Worm (Caenorhabditis elegans) whole organism, L1 larva: Measurements from ENCODE around the gene Y44A6C.2.

Experiments
- C16A3.4 ChIP-seq: fragments of 150-350 bp; optimal IDR thresholded peaks from 2 replicates; lab custom pipeline; 2014; ENCODE audit warnings: missing biosample characterization, missing genetic modification characterization
- C34B4.2 ChIP-seq: sonication (generic microtip); optimal IDR thresholded peaks from 2 replicates; lab custom pipeline; 2017; ENCODE audit warnings: mild to moderate bottlenecking, missing genetic modification characterization, missing compliant biosample characterization
- F16B12.6 ChIP-seq: fragments of 150-350 bp; optimal IDR thresholded peaks from 2 replicates; lab custom pipeline; 2014; ENCODE audit warnings: missing biosample characterization, missing genetic modification characterization
- aly-2 ChIP-seq: fragments of 150-350 bp; optimal IDR thresholded peaks from 2 replicates; lab custom pipeline; 2014; ENCODE audit warnings: missing biosample characterization, missing genetic modification characterization
- ama-1 ChIP-seq: fragments of 150-350 bp; optimal IDR thresholded peaks from 2 replicates; lab custom pipeline; 2014
- ceh-63 ChIP-seq: fragments of 200-800 bp; sonication (Bioruptor generic); optimal IDR thresholded peaks from 2 replicates; lab custom pipeline; 2018; ENCODE audit warnings: mild to moderate bottlenecking, missing genetic modification characterization, missing compliant biosample characterization
- ceh-82 ChIP-seq, 3 experiments: fragments of 150-350 bp in 1 of 3; sonication (generic microtip) in 2 of 3; optimal IDR thresholded peaks; 2 replicates each; lab custom pipeline; 2014 to 2017; ENCODE audit warnings: missing biosample characterization in 3 of 3, missing genetic modification characterization in 3 of 3
- ceh-88 ChIP-seq: fragments of 200-800 bp; sonication (Bioruptor generic); IDR thresholded peaks from 2 replicates; pipeline ENCODE4 v1.3.6; 2022; ENCODE audit warnings: missing genetic modification characterization, missing compliant biosample characterization
- ceh-90 ChIP-seq: sonication (generic microtip); optimal IDR thresholded peaks from 2 replicates; lab custom pipeline; 2016; ENCODE audit warnings: missing genetic modification characterization, missing compliant biosample characterization
- ces-1 ChIP-seq: fragments of 150-350 bp; optimal IDR thresholded peaks from 2 replicates; lab custom pipeline; 2014; ENCODE audit warnings: missing biosample characterization, missing genetic modification reagents, missing genetic modification characterization
- dpl-1 ChIP-seq, 3 experiments: fragments of 150-350 bp in 2 of 3; sonication (generic microtip) in 1 of 3; optimal IDR thresholded peaks; 2 replicates each; lab custom pipeline; 2014 to 2017; ENCODE audit warnings: missing biosample characterization in 3 of 3, missing genetic modification characterization in 3 of 3, missing genetic modification reagents in 3 of 3
- efl-3 ChIP-seq: fragments of 200-800 bp; sonication (Bioruptor generic); optimal IDR thresholded peaks from 2 replicates; lab custom pipeline; 2018; ENCODE audit warnings: mild to moderate bottlenecking, missing genetic modification characterization, missing compliant biosample characterization
- egl-13 ChIP-seq: sonication (generic microtip); optimal IDR thresholded peaks from 2 replicates; lab custom pipeline; 2016; ENCODE audit warnings: missing genotype, missing genetic modification reagents, missing genetic modification characterization, missing compliant biosample characterization
- egl-27 ChIP-seq, 2 experiments: fragments of 150-350 bp in 1 of 2; sonication (generic microtip); optimal IDR thresholded peaks; 3 replicates each; lab custom pipeline; 2017 to 2018; ENCODE audit warnings: missing biosample characterization in 2 of 2, missing genetic modification characterization in 2 of 2, missing genetic modification reagents in 2 of 2
- elt-2 ChIP-seq: sonication (generic microtip); optimal IDR thresholded peaks from 2 replicates; lab custom pipeline; 2016; ENCODE audit warnings: missing genetic modification characterization, mild to moderate bottlenecking, inconsistent platforms, missing compliant biosample characterization, missing genetic modification reagents
- elt-3 ChIP-seq, 6 experiments: fragments of 150-350 bp in 1 of 6; sonication (generic microtip); optimal IDR thresholded peaks; 2 replicates each; lab custom pipeline; 2017 to 2018; ENCODE audit warnings: missing biosample characterization in 6 of 6, missing genetic modification characterization in 6 of 6, inconsistent platforms in 1 of 6
- ets-5 ChIP-seq: fragments of 200-800 bp; sonication (Bioruptor generic); IDR thresholded peaks from 2 replicates; pipeline ENCODE4 v1.3.6; 2022; ENCODE audit warnings: missing genetic modification characterization, missing compliant biosample characterization
- fkh-8 ChIP-seq: sonication (generic microtip); optimal IDR thresholded peaks from 2 replicates; lab custom pipeline; 2016; ENCODE audit warnings: mild to moderate bottlenecking, missing genetic modification characterization, missing compliant biosample characterization
- grh-1 ChIP-seq: fragments of 200-800 bp; sonication (Bioruptor generic); IDR thresholded peaks from 2 replicates; pipeline ENCODE4 v1.3.6; 2022; ENCODE audit warnings: missing genetic modification reagents, missing genetic modification characterization, missing compliant biosample characterization
- hlh-4 ChIP-seq: sonication (generic microtip); optimal IDR thresholded peaks from 2 replicates; lab custom pipeline; 2016; ENCODE audit warnings: mild to moderate bottlenecking, missing genetic modification characterization, missing compliant biosample characterization
- hpl-2 ChIP-seq: fragments of 150-350 bp; optimal IDR thresholded peaks from 2 replicates; lab custom pipeline; 2014; ENCODE audit warnings: missing biosample characterization, missing genetic modification reagents, missing genetic modification characterization
- irx-1 ChIP-seq: sonication (generic microtip); optimal IDR thresholded peaks from 2 replicates; lab custom pipeline; 2016; ENCODE audit warnings: missing genetic modification characterization, missing compliant biosample characterization
- jun-1 ChIP-seq: fragments of 150-350 bp; optimal IDR thresholded peaks from 2 replicates; lab custom pipeline; 2014; ENCODE audit warnings: missing biosample characterization, missing genetic modification reagents, missing genetic modification characterization
- lin-13 ChIP-seq: fragments of 150-350 bp; optimal IDR thresholded peaks from 2 replicates; lab custom pipeline; 2014; ENCODE audit warnings: missing biosample characterization, missing genetic modification reagents, missing genetic modification characterization
- lin-14 ChIP-seq: fragments of 200-800 bp; sonication (Bioruptor generic); optimal IDR thresholded peaks from 2 replicates; lab custom pipeline; 2018; ENCODE audit warnings: mild to moderate bottlenecking, missing genetic modification characterization, moderate library complexity, missing compliant biosample characterization
- lin-15B ChIP-seq: fragments of 150-350 bp; sonication (generic microtip); optimal IDR thresholded peaks from 3 replicates; lab custom pipeline; 2014; ENCODE audit warnings: missing biosample characterization, missing genetic modification characterization
- lin-35 ChIP-seq, 2 experiments: fragments of 150-350 bp; optimal IDR thresholded peaks; 2 replicates each; lab custom pipeline; 2014; ENCODE audit warnings: missing biosample characterization in 2 of 2, missing genetic modification characterization in 2 of 2, missing genetic modification reagents in 2 of 2
- lir-3 ChIP-seq: sonication (generic microtip); optimal IDR thresholded peaks from 2 replicates; lab custom pipeline; 2016; ENCODE audit warnings: mild to moderate bottlenecking, missing genetic modification characterization, moderate library complexity, missing compliant biosample characterization; ENCODE audit not compliant: poor library complexity
- mab-9 ChIP-seq: fragments of 200-800 bp; sonication (Bioruptor generic); IDR thresholded peaks from 2 replicates; pipeline ENCODE4 v1.3.6; 2022; ENCODE audit warnings: missing genetic modification reagents, missing genetic modification characterization, missing compliant biosample characterization
- mep-1 ChIP-seq: fragments of 150-350 bp; optimal IDR thresholded peaks from 2 replicates; lab custom pipeline; 2014; ENCODE audit warnings: missing biosample characterization, missing genetic modification characterization
- nhr-12 ChIP-seq: sonication (generic microtip); optimal IDR thresholded peaks from 2 replicates; lab custom pipeline; 2017; ENCODE audit warnings: missing biosample characterization, missing genetic modification characterization
- nhr-19 ChIP-seq: fragments of 200-800 bp; sonication (Bioruptor generic); conservative IDR thresholded peaks from 2 replicates; pipeline ENCODE4 v1.3.6; 2022; ENCODE audit warnings: missing genetic modification characterization, missing compliant biosample characterization
- nhr-20 ChIP-seq: sonication (generic microtip); optimal IDR thresholded peaks from 2 replicates; lab custom pipeline; 2016; ENCODE audit warnings: mild to moderate bottlenecking, missing genetic modification characterization, missing compliant biosample characterization
- nhr-237 ChIP-seq: fragments of 150-350 bp; optimal IDR thresholded peaks from 2 replicates; lab custom pipeline; 2014; ENCODE audit warnings: missing biosample characterization, missing genetic modification characterization
- nhr-28 ChIP-seq: fragments of 150-350 bp; optimal IDR thresholded peaks from 2 replicates; lab custom pipeline; 2014; ENCODE audit warnings: missing biosample characterization, missing genetic modification characterization
- nhr-47 ChIP-seq: sonication (generic microtip); optimal IDR thresholded peaks from 2 replicates; lab custom pipeline; 2016; ENCODE audit warnings: mild to moderate bottlenecking, missing genetic modification characterization, moderate library complexity, missing compliant biosample characterization
- nhr-84 ChIP-seq: sonication (generic microtip); optimal IDR thresholded peaks from 2 replicates; lab custom pipeline; 2017; ENCODE audit warnings: missing biosample characterization, missing genetic modification characterization
- nhr-85 ChIP-seq: sonication (generic microtip); peaks from one replicate; lab custom pipeline; 2016; ENCODE audit warnings: missing genetic modification characterization, inconsistent platforms, missing compliant biosample characterization
- nhr-90 ChIP-seq: sonication (generic microtip); optimal IDR thresholded peaks from 2 replicates; lab custom pipeline; 2016; ENCODE audit warnings: mild to moderate bottlenecking, missing genetic modification characterization, missing compliant biosample characterization; ENCODE audit not compliant: poor library complexity
- rnt-1 ChIP-seq: sonication (generic microtip); optimal IDR thresholded peaks from 2 replicates; lab custom pipeline; 2016; ENCODE audit warnings: mild to moderate bottlenecking, missing genetic modification characterization, moderate library complexity, missing compliant biosample characterization
- skn-1 ChIP-seq: fragments of 150-350 bp; optimal IDR thresholded peaks from 2 replicates; lab custom pipeline; 2014; ENCODE audit warnings: missing biosample characterization, missing genetic modification characterization
- snu-23 ChIP-seq: sonication (generic microtip); optimal IDR thresholded peaks from 2 replicates; lab custom pipeline; 2016; ENCODE audit warnings: missing genetic modification characterization, missing compliant biosample characterization
- sox-4 ChIP-seq: sonication (generic microtip); optimal IDR thresholded peaks from 2 replicates; lab custom pipeline; 2016; ENCODE audit warnings: missing genetic modification characterization, missing compliant biosample characterization
- sup-37 ChIP-seq: fragments of 200-800 bp; sonication (Bioruptor generic); optimal IDR thresholded peaks from 2 replicates; lab custom pipeline; 2018; ENCODE audit warnings: mild to moderate bottlenecking, missing genetic modification characterization, missing compliant biosample characterization
- swsn-7 ChIP-seq: sonication (generic microtip); optimal IDR thresholded peaks from 2 replicates; lab custom pipeline; 2016; ENCODE audit warnings: missing genetic modification characterization, missing compliant biosample characterization
- tlp-1 ChIP-seq: fragments of 150-350 bp; optimal IDR thresholded peaks from 2 replicates; lab custom pipeline; 2014; ENCODE audit warnings: missing biosample characterization, missing genetic modification characterization
- unc-130 ChIP-seq: fragments of 150-350 bp; optimal IDR thresholded peaks from 2 replicates; lab custom pipeline; 2017; ENCODE audit warnings: missing biosample characterization, missing genetic modification characterization, inconsistent platforms
- unc-30 ChIP-seq: sonication (generic microtip); optimal IDR thresholded peaks from 2 replicates; lab custom pipeline; 2017; ENCODE audit warnings: missing biosample characterization, missing genetic modification characterization
- unc-86 ChIP-seq: sonication (generic microtip); optimal IDR thresholded peaks from 2 replicates; lab custom pipeline; 2016; ENCODE audit warnings: missing genetic modification characterization, missing compliant biosample characterization
- unc-98 ChIP-seq: fragments of 200-800 bp; sonication (Bioruptor generic); IDR thresholded peaks from 2 replicates; pipeline ENCODE4 v1.3.6; 2022; ENCODE audit warnings: missing genetic modification characterization, missing compliant biosample characterization
- vab-15 ChIP-seq: sonication (generic microtip); optimal IDR thresholded peaks from 2 replicates; lab custom pipeline; 2017; ENCODE audit warnings: missing genotype, mild to moderate bottlenecking, missing genetic modification characterization, missing compliant biosample characterization
- ztf-11 ChIP-seq, 2 experiments: sonication (generic microtip); optimal IDR thresholded peaks; 2 replicates each; lab custom pipeline; 2016 to 2017; ENCODE audit warnings: missing genetic modification characterization in 2 of 2, missing biosample characterization in 1 of 2, missing compliant biosample characterization in 1 of 2
- ztf-4 ChIP-seq: fragments of 150-350 bp; optimal IDR thresholded peaks from 2 replicates; lab custom pipeline; 2014; ENCODE audit warnings: missing biosample characterization, missing genetic modification characterization

Y44A6C.2 gene

DNA sequence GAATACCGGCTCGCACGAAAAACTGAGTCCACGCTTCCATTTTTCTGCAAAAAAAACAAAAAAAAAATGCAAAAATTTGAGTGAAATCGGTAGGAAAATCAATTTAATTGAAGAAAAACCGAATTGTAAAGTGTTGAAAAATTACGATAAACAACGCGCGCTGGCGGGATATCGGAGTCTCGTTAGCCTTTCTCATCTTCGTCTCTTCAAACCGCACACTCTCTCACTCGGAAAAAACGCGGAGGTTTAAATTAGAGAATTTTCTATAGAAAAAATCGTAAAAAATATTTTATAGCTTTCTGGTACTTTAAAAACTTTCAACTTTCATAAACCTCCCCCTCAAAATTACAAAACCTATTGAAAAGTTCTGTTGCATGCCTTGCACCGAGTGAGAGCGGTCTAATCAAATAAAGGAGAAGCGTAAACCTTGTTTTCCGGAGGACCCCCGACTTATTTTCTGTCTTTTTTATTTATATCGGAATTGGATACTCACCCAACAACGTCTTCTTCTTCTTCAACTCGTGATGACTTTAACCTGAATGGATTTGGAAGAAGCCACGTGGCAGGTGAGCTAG is 17.9 kb upstream of the Y44A6C.2 start, which contains the start of the genes F53F8.5 and F53F8.6 (continued):
- no peak for TF ChIP-seq ceh-63 (GFP tag; lab: Kevin White, UChicago)
- peak; percentile 60 for TF ChIP-seq skn-1 (tag; lab: Kevin White, UChicago)
- TF ChIP-seq nhr-28 (tag; lab: Kevin White, UChicago) = no peak
- no peak for TF ChIP-seq F16B12.6 (tag; lab: Kevin White, UChicago)
- TF ChIP-seq unc-98 (GFP tag; lab: Robert Waterston, UW) = no peak
- no peak for TF ChIP-seq nhr-84 (tag; lab: Kevin White, UChicago)
- peak; percentile 50 for TF ChIP-seq nhr-85 (tag; lab: Kevin White, UChicago)
- TF ChIP-seq C34B4.2 = no peak
- TF ChIP-seq ceh-88 (GFP tag; lab: Robert Waterston, UW) = no peak
- no peak for TF ChIP-seq vab-15 (tag; lab: Kevin White, UChicago)
- peak; percentile 71 for TF ChIP-seq nhr-90 (tag; lab: Kevin White, UChicago)
- no peak for TF ChIP-seq jun-1
- TF ChIP-seq ces-1 (GFP tag; lab: Kevin White, UChicago) = no peak
- peak; percentile 90 to 95 for TF ChIP-seq lin-35 (GFP tag; optimal IDR thresholded peaks at IDR 0.05; lab: Kevin White, UChicago)
- TF ChIP-seq snu-23 (GFP tag; lab: Kevin White, UChicago) = peak; percentile 69
- no peak for TF ChIP-seq nhr-237 (tag; lab: Kevin White, UChicago)
- TF ChIP-seq unc-30 (tag; lab: Kevin White, UChicago) = no peak
- TF ChIP-seq nhr-12 (tag; lab: Kevin White, UChicago) = no peak
- TF ChIP-seq ztf-4 (tag; lab: Kevin White, UChicago) = no peak
- TF ChIP-seq grh-1 (GFP tag; lab: Robert Waterston, UW) = peak; percentile 55; the same call in 1 of the 2 replicates
- TF ChIP-seq sox-4 = no peak
- no peak for TF ChIP-seq lir-3 (tag; lab: Kevin White, UChicago)
- no peak for TF ChIP-seq ztf-11 (tag; optimal IDR thresholded peaks at IDR 0.05; lab: Kevin White, UChicago)
- peak; percentile 87 to 91 (median 91) for TF ChIP-seq dpl-1 (GFP tag; optimal IDR thresholded peaks at IDR 0.05; lab: Kevin White, UChicago)
- TF ChIP-seq swsn-7 (tag; lab: Kevin White, UChicago) = peak; percentile 67
- peak; percentile 62 for TF ChIP-seq mep-1
- TF ChIP-seq hpl-2 (GFP tag; lab: Kevin White, UChicago) = no peak
- TF ChIP-seq hlh-4 (tag; lab: Kevin White, UChicago) = no peak
- TF ChIP-seq egl-27 (tag; optimal IDR thresholded peaks at IDR 0.05; lab: Kevin White, UChicago) = no peak
- peak; percentile 53 for TF ChIP-seq unc-86 (tag; lab: Kevin White, UChicago)
- no peak for TF ChIP-seq elt-2 (tag; lab: Kevin White, UChicago)
- peak; percentile 29 to 57 (median 53) for TF ChIP-seq ceh-82 (tag; optimal IDR thresholded peaks at IDR 0.05; lab: Kevin White, UChicago)
- TF ChIP-seq ceh-90 (tag; lab: Kevin White, UChicago) = no peak
- peak; percentile 44 for TF ChIP-seq unc-130 (tag; lab: Kevin White, UChicago)
- no peak for TF ChIP-seq ama-1 (lab: Kevin White, UChicago)
- TF ChIP-seq irx-1 = peak; percentile 49
- TF ChIP-seq sup-37 (GFP tag; lab: Kevin White, UChicago) = no peak
- no peak for TF ChIP-seq egl-13 (tag; lab: Kevin White, UChicago)
- TF ChIP-seq efl-3 (GFP tag; lab: Kevin White, UChicago) = no peak
- peak; percentile 6 for TF ChIP-seq lin-15B (tag; lab: Kevin White, UChicago)
- TF ChIP-seq aly-2 (tag; lab: Kevin White, UChicago) = no peak
- no peak for TF ChIP-seq tlp-1 (tag; lab: Kevin White, UChicago)
- TF ChIP-seq elt-3 (tag; optimal IDR thresholded peaks at IDR 0.05; lab: Kevin White, UChicago) = no peak
- TF ChIP-seq nhr-19 (GFP tag; lab: Robert Waterston, UW) = peak; percentile 62
- peak; percentile 11 for TF ChIP-seq C16A3.4
- TF ChIP-seq lin-13 (GFP tag; lab: Kevin White, UChicago) = peak; percentile 43
- TF ChIP-seq rnt-1 = peak; percentile 70
- peak; percentile 58 for TF ChIP-seq nhr-20 (tag; lab: Kevin White, UChicago)
- no peak for TF ChIP-seq ets-5
- peak; percentile 82 for TF ChIP-seq nhr-47
- no peak for TF ChIP-seq fkh-8 (tag; lab: Kevin White, UChicago)
- TF ChIP-seq mab-9 (GFP tag; lab: Robert Waterston, UW) = no peak
- TF ChIP-seq lin-14 (GFP tag; lab: Kevin White, UChicago) = peak; percentile 55
